Worm (Caenorhabditis elegans) whole organism, late embryonic: Measurements from ENCODE around the gene F59E11.2.

Experiments used
- odd-2 ChIP-seq: sonication (generic microtip); optimal IDR thresholded peaks from 2 replicates; lab custom pipeline; 2017; ENCODE audit warnings: antibody characterized with exemption, mild to moderate bottlenecking, missing genetic modification characterization, missing compliant biosample characterization
- pqm-1 ChIP-seq: sonication (generic microtip); optimal IDR thresholded peaks from 2 replicates; lab custom pipeline; 2016; ENCODE audit warnings: missing genetic modification characterization, missing compliant biosample characterization
- rnt-1 ChIP-seq: sonication (generic microtip); optimal IDR thresholded peaks from 2 replicates; lab custom pipeline; 2016; ENCODE audit warnings: missing genetic modification characterization, missing compliant biosample characterization

DNA sequence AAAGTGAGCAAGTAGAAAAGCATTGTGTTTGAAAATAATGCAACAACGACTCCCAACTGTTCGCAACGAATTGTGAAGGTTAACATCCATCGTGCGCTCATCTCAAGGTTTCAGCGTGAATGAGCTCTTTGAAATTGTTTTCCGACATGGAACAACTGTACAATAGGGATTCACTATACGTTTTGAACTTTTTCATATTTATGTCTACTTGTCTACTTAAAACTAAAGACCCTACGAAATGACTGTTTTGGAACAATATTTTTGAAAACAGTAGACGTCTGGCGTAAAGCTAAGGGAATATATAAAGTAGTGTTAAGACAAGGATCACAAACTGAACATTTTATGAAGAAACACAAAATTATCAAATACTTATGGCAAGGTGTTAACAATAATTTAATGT lies 17.7 kb upstream of the F59E11.2 start, which contains the start of gene str-86:
- TF ChIP-seq odd-2 (tag; lab: Kevin White, UChicago) (no peak), pqm-1 (tag; lab: Kevin White, UChicago) (no peak), rnt-1 (tag; lab: Kevin White, UChicago) (no peak)
